Worm (Caenorhabditis elegans): ENCODE measurements around the gene C07H6.9.

- no peak for TF ChIP-seq sptf-1 (tag; optimal IDR thresholded peaks at IDR 0.05)
- no peak for TF ChIP-seq mab-5 (tag; optimal IDR thresholded peaks at IDR 0.05)
Observed at ce11 chrIII:7488303-7488702, 11.0 kb downstream of the C07H6.9 start.
